Fruit fly (Drosophila melanogaster): ENCODE results near the gene CG5404.

The CG5404 gene

dm6 chr3R:15676186-15677073 is 28.0 kb upstream of the CG5404 start (continued):
- peak; percentile 47 for TF ChIP-seq CG13424 (tag; optimal IDR thresholded peaks at IDR 0.05)
- no peak for TF ChIP-seq zfh2 (GFP tag; optimal IDR thresholded peaks at IDR 0.05)
- TF ChIP-seq Blimp-1 (GFP tag; optimal IDR thresholded peaks at IDR 0.05) = peak; percentile 58
- peak; percentile 69 for TF ChIP-seq CG7556 (GFP tag; optimal IDR thresholded peaks at IDR 0.05)
- 0 out of 3 replicates have a peak, but pooled peaks have one; percentile 61 for TF ChIP-seq gce (GFP tag; IDR thresholded peaks at IDR 0.05)
- peak; percentile 16 for TF ChIP-seq HmgZ (tag; optimal IDR thresholded peaks at IDR 0.05)
- TF ChIP-seq CG4820 (GFP tag; optimal IDR thresholded peaks at IDR 0.05) = peak; percentile 10
- TF ChIP-seq CG34376 (GFP tag; optimal IDR thresholded peaks at IDR 0.05) = no peak
- TF ChIP-seq sqz (GFP tag; optimal IDR thresholded peaks at IDR 0.05) = peak; percentile 53
- TF ChIP-seq Xrp1 (GFP tag; IDR thresholded peaks at IDR 0.05) = peak; percentile 75
- peak; percentile 78 for TF ChIP-seq CG7745 (tag; optimal IDR thresholded peaks at IDR 0.05)
- TF ChIP-seq pan (optimal IDR thresholded peaks at IDR 0.05) = no peak
- TF ChIP-seq pan (GFP tag; optimal IDR thresholded peaks at IDR 0.05 in 1 of 2, IDR thresholded peaks at IDR 0.05 in 1 of 2) = peak in 1 of 2 experiments; percentile 24
- TF ChIP-seq CHES-1-like (GFP tag; optimal IDR thresholded peaks at IDR 0.05) = no peak
- peak; percentile 41 for TF ChIP-seq Bteb2 (GFP tag; optimal IDR thresholded peaks at IDR 0.05)
- peak; percentile 69 for TF ChIP-seq dmrt11E (tag; optimal IDR thresholded peaks at IDR 0.05)
- no peak; the same call in 1 of the 2 replicates for TF ChIP-seq CG10959 (GFP tag; IDR thresholded peaks at IDR 0.05)
- peak; percentile 22 for TF ChIP-seq CG10431 (GFP tag; optimal IDR thresholded peaks at IDR 0.05)
- peak; percentile 80 for TF ChIP-seq CG33557 (GFP tag; optimal IDR thresholded peaks at IDR 0.05)
- peak; percentile 44; the same call in 1 of the 2 replicates for TF ChIP-seq CG32772 (GFP tag; IDR thresholded peaks at IDR 0.05)
- TF ChIP-seq Nf-YA (GFP tag; IDR thresholded peaks at IDR 0.05) = no peak
- peak; percentile 36 for TF ChIP-seq Chrac-16 (GFP tag; optimal IDR thresholded peaks at IDR 0.05)
- TF ChIP-seq scrt (GFP tag; optimal IDR thresholded peaks at IDR 0.05) = no peak
- peak; percentile 21; the same call in 1 of the 3 replicates for TF ChIP-seq Mrtf (GFP tag; IDR thresholded peaks at IDR 0.05)
- no peak for TF ChIP-seq Oaz (GFP tag; IDR thresholded peaks at IDR 0.05)
- no peak for TF ChIP-seq Poxn (GFP tag; IDR thresholded peaks at IDR 0.05)
- TF ChIP-seq CG31388 (GFP tag; optimal IDR thresholded peaks at IDR 0.05) = no peak
- TF ChIP-seq CG2116 (GFP tag; optimal IDR thresholded peaks at IDR 0.05) = peak; percentile 76
- peak; percentile 37 for TF ChIP-seq oc (tag; optimal IDR thresholded peaks at IDR 0.05)
- peak; percentile 11 for TF ChIP-seq dm (GFP tag; optimal IDR thresholded peaks at IDR 0.05)
- peak; percentile 61 for TF ChIP-seq stc (GFP tag; IDR thresholded peaks at IDR 0.05)
- TF ChIP-seq nmo (GFP tag; optimal IDR thresholded peaks at IDR 0.05) = peak; percentile 56
- peak; percentile 17; the same call in 1 of the 2 replicates for TF ChIP-seq ssp (GFP tag; IDR thresholded peaks at IDR 0.05)
- TF ChIP-seq wek (GFP tag; optimal IDR thresholded peaks at IDR 0.05) = peak; percentile 41
- TF ChIP-seq CG12299 (tag; optimal IDR thresholded peaks at IDR 0.05) = no peak
- TF ChIP-seq chif (GFP tag; optimal IDR thresholded peaks at IDR 0.05) = peak in 1 of 2 experiments; percentile 60
- no peak for TF ChIP-seq Usf (GFP tag; optimal IDR thresholded peaks at IDR 0.05)
- no peak for TF ChIP-seq CG17802 (tag; optimal IDR thresholded peaks at IDR 0.05)
- TF ChIP-seq bowl (GFP tag; IDR thresholded peaks at IDR 0.05) = no peak
- peak; percentile 74 for TF ChIP-seq zfh1 (GFP tag; IDR thresholded peaks at IDR 0.05)
- peak; percentile 65 for TF ChIP-seq Ptx1 (GFP tag; IDR thresholded peaks at IDR 0.05)
- no peak for TF ChIP-seq run (tag; optimal IDR thresholded peaks at IDR 0.05)
- TF ChIP-seq knrl (GFP tag; IDR thresholded peaks at IDR 0.05; ENCODE audit: partially characterized antibody) = no peak
- peak; percentile 31 for TF ChIP-seq Atf-2 (GFP tag; optimal IDR thresholded peaks at IDR 0.05)
- no peak for TF ChIP-seq CG13894 (tag; optimal IDR thresholded peaks at IDR 0.05)
- no peak for TF ChIP-seq CG11093 (GFP tag; IDR thresholded peaks at IDR 0.05)
- TF ChIP-seq Sry-β (GFP tag; optimal IDR thresholded peaks at IDR 0.05) = no peak
- no peak for TF ChIP-seq CG11696 (GFP tag; IDR thresholded peaks at IDR 0.05)
- no peak for TF ChIP-seq CG9215 (GFP tag; IDR thresholded peaks at IDR 0.05)

Data from whole organism, embryonic.